Worm (Caenorhabditis elegans) whole organism, L1 larva: ENCODE data around the gene lips-13.

Experiments used
- ceh-63 ChIP-seq: fragments of 200-800 bp; sonication (Bioruptor generic); optimal IDR thresholded peaks from 2 replicates; lab custom pipeline; 2018; ENCODE audit warnings: mild to moderate bottlenecking, missing genetic modification characterization, missing compliant biosample characterization
- dpl-1 ChIP-seq, 3 experiments: fragments of 150-350 bp in 2 of 3; sonication (generic microtip) in 1 of 3; optimal IDR thresholded peaks; 2 replicates each; lab custom pipeline; 2014 to 2017; ENCODE audit warnings: missing biosample characterization in 3 of 3, missing genetic modification characterization in 3 of 3, missing genetic modification reagents in 3 of 3
- jun-1 ChIP-seq: fragments of 150-350 bp; optimal IDR thresholded peaks from 2 replicates; lab custom pipeline; 2014; ENCODE audit warnings: missing biosample characterization, missing genetic modification reagents, missing genetic modification characterization
- lin-13 ChIP-seq: fragments of 150-350 bp; optimal IDR thresholded peaks from 2 replicates; lab custom pipeline; 2014; ENCODE audit warnings: missing biosample characterization, missing genetic modification reagents, missing genetic modification characterization
- lin-39 ChIP-seq: fragments of 150-350 bp; optimal IDR thresholded peaks from 2 replicates; lab custom pipeline; 2014; ENCODE audit warnings: missing biosample characterization, missing genetic modification reagents, missing genetic modification characterization
- nhr-11 ChIP-seq: fragments of 150-350 bp; optimal IDR thresholded peaks from 2 replicates; lab custom pipeline; 2014; ENCODE audit warnings: missing biosample characterization, missing genetic modification characterization
- skn-1 ChIP-seq: fragments of 150-350 bp; optimal IDR thresholded peaks from 2 replicates; lab custom pipeline; 2014; ENCODE audit warnings: missing biosample characterization, missing genetic modification characterization
- snpc-4 ChIP-seq: fragments of 150-350 bp; optimal IDR thresholded peaks from 2 replicates; lab custom pipeline; 2014; ENCODE audit warnings: missing biosample characterization, missing genetic modification characterization
- sox-4 ChIP-seq: sonication (generic microtip); optimal IDR thresholded peaks from 2 replicates; lab custom pipeline; 2016; ENCODE audit warnings: missing genetic modification characterization, missing compliant biosample characterization
- unc-130 ChIP-seq: fragments of 150-350 bp; optimal IDR thresholded peaks from 2 replicates; lab custom pipeline; 2017; ENCODE audit warnings: missing biosample characterization, missing genetic modification characterization, inconsistent platforms
- xbp-1 ChIP-seq: sonication (generic microtip); optimal IDR thresholded peaks from 2 replicates; lab custom pipeline; 2016; ENCODE audit warnings: missing genetic modification characterization, missing compliant biosample characterization
- ztf-11 ChIP-seq, 2 experiments: sonication (generic microtip); optimal IDR thresholded peaks; 2 replicates each; lab custom pipeline; 2016 to 2017; ENCODE audit warnings: missing genetic modification characterization in 2 of 2, missing biosample characterization in 1 of 2, missing compliant biosample characterization in 1 of 2

DNA sequence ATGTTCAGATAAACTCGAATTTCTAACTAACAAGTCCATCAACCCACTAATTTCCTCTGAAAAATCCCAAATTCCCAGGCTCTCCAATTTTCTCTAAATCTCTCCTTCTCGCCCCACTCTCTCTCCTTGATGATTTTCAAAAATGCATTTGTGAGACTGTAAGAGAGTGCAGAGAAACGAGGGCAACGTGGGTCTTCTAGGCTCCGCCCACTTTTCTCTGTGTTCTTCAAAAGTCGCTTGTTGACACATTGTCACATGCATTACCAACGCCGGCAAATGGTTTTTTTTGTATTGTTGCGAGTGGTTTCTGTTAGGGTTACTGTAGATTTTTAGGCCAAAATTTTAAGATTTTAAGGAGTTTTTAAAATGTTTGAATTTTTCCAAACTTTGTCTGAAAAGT is 31.4 kb downstream of the lips-13 start:
- TF ChIP-seq ceh-63 (GFP tag; lab: Kevin White, UChicago) (no peak), sox-4 (tag; lab: Kevin White, UChicago) (no peak), lin-13 (GFP tag; lab: Kevin White, UChicago) (no peak), nhr-11 (no peak), lin-39 (tag; lab: Kevin White, UChicago) (no peak), jun-1 (tag; lab: Kevin White, UChicago) (no peak), unc-130 (no peak), snpc-4 (tag; lab: Kevin White, UChicago) (no peak), xbp-1 (no peak), dpl-1 (GFP tag; optimal IDR thresholded peaks at IDR 0.05; lab: Kevin White, UChicago) (no peak), skn-1 (tag; lab: Kevin White, UChicago) (no peak), ztf-11 (tag; optimal IDR thresholded peaks at IDR 0.05; lab: Kevin White, UChicago) (no peak)
